ENCODE assay signal across 1 fruit fly cellular context in the genomic region with DNA sequence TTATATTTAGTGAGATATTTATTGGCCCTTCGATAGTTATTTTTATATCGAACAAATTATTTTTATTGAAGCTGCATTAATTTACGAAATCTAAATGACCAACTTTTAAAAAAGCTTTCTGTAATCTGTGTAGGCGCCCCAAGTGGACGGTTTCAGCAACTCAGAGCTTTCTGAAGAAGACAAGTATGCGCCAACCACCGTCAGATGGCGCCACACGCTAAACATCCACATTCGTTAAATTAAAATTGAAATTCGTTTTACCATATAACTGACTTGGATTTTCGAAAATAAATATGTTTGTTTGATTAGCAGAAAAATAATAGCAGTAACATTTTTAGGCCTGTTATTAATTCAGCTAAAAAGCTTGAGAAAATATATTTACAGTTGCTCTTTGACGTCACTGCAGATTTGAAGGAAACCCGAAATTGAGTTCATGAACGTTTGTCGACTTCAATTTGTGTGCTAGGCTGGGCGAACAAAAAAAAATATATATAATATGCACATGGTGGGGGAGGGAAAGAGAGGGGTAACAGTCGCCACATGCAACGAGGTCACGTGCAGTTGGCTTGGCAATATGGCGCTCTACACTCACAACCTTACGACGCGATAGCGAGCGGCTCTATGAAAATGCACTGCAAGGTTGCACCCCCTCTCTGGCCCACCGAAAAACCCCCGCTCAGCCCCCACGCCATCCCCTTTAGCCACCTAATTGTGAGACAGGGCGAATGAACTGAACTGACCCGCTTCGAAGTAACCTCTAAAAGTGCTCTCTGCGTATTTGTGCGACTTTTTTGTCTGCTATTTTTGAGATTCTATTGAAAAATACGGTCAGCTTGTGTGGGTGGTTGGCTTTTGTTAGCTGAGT.
A peak's percentile ranks its signal among the peaks of the same experiment; 100 is the strongest.
TF ChIP-seq lines count a peak whose summit lies in the region.

No protein-coding gene starts in this region.

TF ChIP-seq in whole organism, embryonic, 481 proteins besides CTCF, POLR2A, EP300 and RAD21 (continued from another document):
- TF ChIP-seq CG7786 (GFP tag; optimal IDR thresholded peaks at IDR 0.05; lab: Kevin White, UChicago) (peak; percentile 65), CG14965 (GFP tag; optimal IDR thresholded peaks at IDR 0.05; lab: Kevin White, UChicago; ENCODE audit: borderline replicate concordance) (peak; percentile 99), Bdp1 (GFP tag; optimal IDR thresholded peaks at IDR 0.05; lab: Kevin White, UChicago) (peak; percentile 74), gem (tag; optimal IDR thresholded peaks at IDR 0.05; lab: Kevin White, UChicago) (peak; percentile 72), jing (GFP tag; optimal IDR thresholded peaks at IDR 0.05; lab: Kevin White, UChicago) (peak; percentile 76), ind (GFP tag; optimal IDR thresholded peaks at IDR 0.05; lab: Kevin White, UChicago) (peak; percentile 78), Xrp1 (GFP tag; IDR thresholded peaks at IDR 0.05; lab: Robert Waterston, UW) (peak; percentile 86), CG8478 (optimal IDR thresholded peaks at IDR 0.05; lab: Kevin White, UChicago) (no peak), CkIIα-i1 (GFP tag; IDR thresholded peaks at IDR 0.05; lab: Robert Waterston, UW) (no peak), Sry-β (GFP tag; optimal IDR thresholded peaks at IDR 0.05; lab: Kevin White, UChicago) (peak; percentile 65), Eip74EF (GFP tag; optimal IDR thresholded peaks at IDR 0.05; lab: Kevin White, UChicago) (peak in 1 of 2 experiments; percentile 47), oc (tag; optimal IDR thresholded peaks at IDR 0.05; lab: Kevin White, UChicago) (peak; percentile 79), CG11093 (GFP tag; IDR thresholded peaks at IDR 0.05; lab: Robert Waterston, UW) (no peak), CG2889 (GFP tag; IDR thresholded peaks at IDR 0.05; lab: Robert Waterston, UW) (0 out of 3 replicates have a peak, but pooled peaks have one; percentile 26), CG13775 (GFP tag; optimal IDR thresholded peaks at IDR 0.05; lab: Kevin White, UChicago) (peak; percentile 81), psq (GFP tag; optimal IDR thresholded peaks at IDR 0.05; lab: Kevin White, UChicago) (peak; percentile 60), Trl (optimal IDR thresholded peaks at IDR 0.05; lab: Kevin White, UChicago) (no peak), Trl (GFP tag; optimal IDR thresholded peaks at IDR 0.05; lab: Kevin White, UChicago) (peak; percentile 74), abd-A (tag; optimal IDR thresholded peaks at IDR 0.05; lab: Kevin White, UChicago) (peak; percentile 21), CG13424 (tag; optimal IDR thresholded peaks at IDR 0.05; lab: Kevin White, UChicago) (peak; percentile 88), CG15514 (GFP tag; optimal IDR thresholded peaks at IDR 0.05; lab: Kevin White, UChicago) (peak; percentile 88), CG18011 (GFP tag; optimal IDR thresholded peaks at IDR 0.05; lab: Kevin White, UChicago) (peak; percentile 88), CG8388 (GFP tag; optimal IDR thresholded peaks at IDR 0.05; lab: Kevin White, UChicago) (peak; percentile 61), CG8944 (GFP tag; optimal IDR thresholded peaks at IDR 0.05; lab: Kevin White, UChicago) (peak; percentile 71), kay (GFP tag; optimal IDR thresholded peaks at IDR 0.05; lab: Kevin White, UChicago) (no peak), CG7839 (tag; optimal IDR thresholded peaks at IDR 0.05; lab: Kevin White, UChicago) (peak; percentile 85), CG14860 (GFP tag; IDR thresholded peaks at IDR 0.05; lab: Robert Waterston, UW; ENCODE audit: partially characterized antibody) (no peak), CG12071 (GFP tag; optimal IDR thresholded peaks at IDR 0.05; lab: Kevin White, UChicago) (peak; percentile 92), CG16813 (GFP tag; IDR thresholded peaks at IDR 0.05; lab: Robert Waterston, UW; ENCODE audit: partially characterized antibody) (no peak), salm (tag; optimal IDR thresholded peaks at IDR 0.05; lab: Kevin White, UChicago) (peak; percentile 35), bigmax (GFP tag; optimal IDR thresholded peaks at IDR 0.05; lab: Kevin White, UChicago) (peak; percentile 60), cwo (GFP tag; optimal IDR thresholded peaks at IDR 0.05; lab: Kevin White, UChicago) (peak; percentile 33), CG34376 (GFP tag; optimal IDR thresholded peaks at IDR 0.05; lab: Kevin White, UChicago) (peak; percentile 92), CG4617 (GFP tag; optimal IDR thresholded peaks at IDR 0.05; lab: Kevin White, UChicago; ENCODE audit: borderline replicate concordance) (peak; percentile 26), tll (GFP tag; optimal IDR thresholded peaks at IDR 0.05; lab: Kevin White, UChicago) (no peak), Sox100B (GFP tag; optimal IDR thresholded peaks at IDR 0.05; lab: Kevin White, UChicago) (peak; percentile 83), Fer1 (GFP tag; optimal IDR thresholded peaks at IDR 0.05; lab: Kevin White, UChicago) (peak; percentile 93), fd64A (GFP tag; optimal IDR thresholded peaks at IDR 0.05; lab: Kevin White, UChicago) (peak; percentile 86)
